Worm (Caenorhabditis elegans) whole organism, late embryonic: Measurements from ENCODE around the gene del-10.

Experiments
- C08G9.2 ChIP-seq: sonication (generic microtip); optimal IDR thresholded peaks from 2 replicates; lab custom pipeline; 2016; ENCODE audit warnings: mild to moderate bottlenecking, missing genetic modification characterization, moderate library complexity, missing compliant biosample characterization
- C38D4.7 ChIP-seq: fragments of 200-800 bp; sonication (Bioruptor generic); optimal IDR thresholded peaks from 2 replicates; lab custom pipeline; 2018; ENCODE audit warnings: mild to moderate bottlenecking, missing genetic modification characterization, moderate library complexity, missing compliant biosample characterization
- K02D7.2 ChIP-seq: sonication (generic microtip); optimal IDR thresholded peaks from 2 replicates; lab custom pipeline; 2017; ENCODE audit warnings: mild to moderate bottlenecking, missing genetic modification characterization, missing compliant biosample characterization
- T23F11.4 ChIP-seq: fragments of 200-800 bp; sonication (Bioruptor generic); optimal IDR thresholded peaks from 2 replicates; lab custom pipeline; 2018; ENCODE audit warnings: mild to moderate bottlenecking, missing genetic modification characterization, missing compliant biosample characterization
- ceh-14 ChIP-seq: sonication (generic microtip); optimal IDR thresholded peaks from 2 replicates; lab custom pipeline; 2016; ENCODE audit warnings: missing genotype, missing genetic modification characterization, missing compliant biosample characterization
- ceh-18 ChIP-seq: sonication (generic microtip); optimal IDR thresholded peaks from 2 replicates; lab custom pipeline; 2016; ENCODE audit warnings: missing genetic modification characterization, missing compliant biosample characterization
- ceh-19 ChIP-seq: fragments of 200-800 bp; sonication (Bioruptor generic); optimal IDR thresholded peaks from 2 replicates; lab custom pipeline; 2018; ENCODE audit warnings: mild to moderate bottlenecking, missing genetic modification characterization, missing compliant biosample characterization
- ceh-2 ChIP-seq: sonication (generic microtip); optimal IDR thresholded peaks from 2 replicates; lab custom pipeline; 2016; ENCODE audit warnings: missing genotype, missing genetic modification characterization, missing compliant biosample characterization
- ceh-22 ChIP-seq: sonication (generic microtip); optimal IDR thresholded peaks from 2 replicates; lab custom pipeline; 2017; ENCODE audit warnings: missing biosample characterization, missing genetic modification characterization
- ceh-31 ChIP-seq: sonication (generic microtip); optimal IDR thresholded peaks from 2 replicates; lab custom pipeline; 2016; ENCODE audit warnings: missing genetic modification characterization, missing compliant biosample characterization
- ceh-34 ChIP-seq: sonication (generic microtip); optimal IDR thresholded peaks from 2 replicates; lab custom pipeline; 2016; ENCODE audit warnings: mild to moderate bottlenecking, missing genetic modification characterization, missing compliant biosample characterization
- ceh-6 ChIP-seq: fragments of 200-800 bp; sonication (Bioruptor generic); optimal IDR thresholded peaks from 2 replicates; lab custom pipeline; 2018; ENCODE audit warnings: mild to moderate bottlenecking, missing genetic modification characterization, missing compliant biosample characterization
- ceh-9 ChIP-seq: sonication (generic microtip); optimal IDR thresholded peaks from 2 replicates; lab custom pipeline; 2016; ENCODE audit warnings: mild to moderate bottlenecking, missing genetic modification characterization, inconsistent platforms, missing compliant biosample characterization
- che-1 ChIP-seq: sonication (generic microtip); optimal IDR thresholded peaks from 2 replicates; lab custom pipeline; 2016; ENCODE audit warnings: mild to moderate bottlenecking, missing genetic modification characterization, missing compliant biosample characterization
- dmd-4 ChIP-seq: sonication (generic microtip); optimal IDR thresholded peaks from 2 replicates; lab custom pipeline; 2016; ENCODE audit warnings: borderline replicate concordance, missing genetic modification characterization, missing compliant biosample characterization
- dve-1 ChIP-seq: sonication (generic microtip); optimal IDR thresholded peaks from 2 replicates; lab custom pipeline; 2017; ENCODE audit warnings: antibody characterized with exemption, mild to moderate bottlenecking, missing genetic modification characterization, missing compliant biosample characterization
- elt-4 ChIP-seq: sonication (generic microtip); optimal IDR thresholded peaks from 2 replicates; lab custom pipeline; 2016; ENCODE audit warnings: missing genetic modification characterization, missing compliant biosample characterization
- ets-4 ChIP-seq: sonication (generic microtip); optimal IDR thresholded peaks from 2 replicates; lab custom pipeline; 2016; ENCODE audit warnings: missing genetic modification characterization, missing compliant biosample characterization
- eyg-1 ChIP-seq: sonication (generic microtip); optimal IDR thresholded peaks from 2 replicates; lab custom pipeline; 2016; ENCODE audit warnings: missing genotype, missing genetic modification characterization, missing compliant biosample characterization
- fax-1 ChIP-seq: sonication (generic microtip); optimal IDR thresholded peaks from 2 replicates; lab custom pipeline; 2016; ENCODE audit warnings: missing genotype, missing genetic modification characterization, missing compliant biosample characterization
- fkh-10 ChIP-seq: fragments of 150-350 bp; optimal IDR thresholded peaks from 2 replicates; lab custom pipeline; 2014; ENCODE audit warnings: missing biosample characterization, missing genetic modification reagents, missing genetic modification characterization
- fkh-6 ChIP-seq: sonication (generic microtip); optimal IDR thresholded peaks from 2 replicates; lab custom pipeline; 2016; ENCODE audit warnings: missing genetic modification characterization, missing compliant biosample characterization
- hlh-30 ChIP-seq: sonication (generic microtip); optimal IDR thresholded peaks from 2 replicates; lab custom pipeline; 2017; ENCODE audit warnings: antibody characterized with exemption, missing genetic modification characterization, missing compliant biosample characterization; ENCODE audit not compliant: insufficient read depth
- hlh-6 ChIP-seq: sonication (generic microtip); optimal IDR thresholded peaks from 2 replicates; lab custom pipeline; 2016; ENCODE audit warnings: missing genotype, missing genetic modification characterization, missing compliant biosample characterization
- hlh-8 ChIP-seq: sonication (generic microtip); optimal IDR thresholded peaks from 2 replicates; lab custom pipeline; 2016; ENCODE audit warnings: missing genotype, missing genetic modification characterization, missing compliant biosample characterization
- lin-11 ChIP-seq: fragments of 200-800 bp; sonication (Bioruptor generic); optimal IDR thresholded peaks from 2 replicates; lab custom pipeline; 2018; ENCODE audit warnings: mild to moderate bottlenecking, missing genetic modification characterization, missing compliant biosample characterization
- madf-2 ChIP-seq: sonication (generic microtip); optimal IDR thresholded peaks from 2 replicates; lab custom pipeline; 2017; ENCODE audit warnings: missing genetic modification characterization, missing compliant biosample characterization
- nfya-1 ChIP-seq: sonication (generic microtip); optimal IDR thresholded peaks from 2 replicates; lab custom pipeline; 2017; ENCODE audit warnings: missing genetic modification characterization, mild to moderate bottlenecking, missing compliant biosample characterization, antibody characterized with exemption, moderate library complexity
- nhr-11 ChIP-seq: fragments of 150-350 bp; optimal IDR thresholded peaks from 2 replicates; lab custom pipeline; 2014; ENCODE audit warnings: missing biosample characterization, missing genetic modification characterization
- nhr-232 ChIP-seq: sonication (generic microtip); optimal IDR thresholded peaks from 2 replicates; lab custom pipeline; 2016; ENCODE audit warnings: missing genetic modification characterization, missing compliant biosample characterization
- odd-2 ChIP-seq: sonication (generic microtip); optimal IDR thresholded peaks from 2 replicates; lab custom pipeline; 2017; ENCODE audit warnings: antibody characterized with exemption, mild to moderate bottlenecking, missing genetic modification characterization, missing compliant biosample characterization
- pat-9 ChIP-seq: fragments of 200-800 bp; sonication (Bioruptor generic); optimal IDR thresholded peaks from 2 replicates; lab custom pipeline; 2018; ENCODE audit warnings: mild to moderate bottlenecking, missing genetic modification characterization, moderate library complexity, missing compliant biosample characterization
- pros-1 ChIP-seq: fragments of 150-350 bp; optimal IDR thresholded peaks from 2 replicates; lab custom pipeline; 2014; ENCODE audit warnings: missing biosample characterization, missing genetic modification reagents, missing genetic modification characterization
- ref-2 ChIP-seq: sonication (generic microtip); optimal IDR thresholded peaks from 2 replicates; lab custom pipeline; 2016; ENCODE audit warnings: missing genetic modification characterization, missing compliant biosample characterization
- sdc-2 ChIP-seq: sonication (generic microtip); optimal IDR thresholded peaks from 2 replicates; lab custom pipeline; 2016; ENCODE audit warnings: missing genotype, missing genetic modification characterization, missing compliant biosample characterization
- sox-2 ChIP-seq: fragments of 200-800 bp; sonication (Bioruptor generic); IDR thresholded peaks from 2 replicates; pipeline ENCODE4 v1.3.6; 2022; ENCODE audit warnings: missing genetic modification reagents, missing genetic modification characterization, missing compliant biosample characterization
- sox-4 ChIP-seq: sonication (generic microtip); optimal IDR thresholded peaks from 2 replicates; lab custom pipeline; 2017; ENCODE audit warnings: mild to moderate bottlenecking, missing genetic modification characterization, inconsistent platforms, missing compliant biosample characterization
- syd-9 ChIP-seq: sonication (generic microtip); optimal IDR thresholded peaks from 2 replicates; lab custom pipeline; 2016; ENCODE audit warnings: mild to moderate bottlenecking, missing genetic modification characterization, moderate library complexity, missing compliant biosample characterization
- tbx-2 ChIP-seq: sonication (generic microtip); optimal IDR thresholded peaks from 2 replicates; lab custom pipeline; 2016; ENCODE audit warnings: missing genetic modification characterization, missing compliant biosample characterization
- ttx-3 ChIP-seq: sonication (generic microtip); optimal IDR thresholded peaks from 2 replicates; lab custom pipeline; 2016; ENCODE audit warnings: missing genetic modification reagents, missing genetic modification characterization, missing compliant biosample characterization
- unc-42 ChIP-seq: sonication (generic microtip); optimal IDR thresholded peaks from 2 replicates; lab custom pipeline; 2016; ENCODE audit warnings: missing genotype, missing genetic modification characterization, missing compliant biosample characterization
- unc-55 ChIP-seq: sonication (generic microtip); optimal IDR thresholded peaks from 2 replicates; lab custom pipeline; 2017; ENCODE audit warnings: missing biosample characterization, missing genetic modification reagents, missing genetic modification characterization
- unc-86 ChIP-seq: sonication (generic microtip); optimal IDR thresholded peaks from 2 replicates; lab custom pipeline; 2016; ENCODE audit warnings: missing genetic modification characterization, missing compliant biosample characterization
- zip-5 ChIP-seq: sonication (generic microtip); optimal IDR thresholded peaks from 2 replicates; lab custom pipeline; 2016; ENCODE audit warnings: missing genetic modification characterization, missing compliant biosample characterization

The del-10 gene

ce11 chrII:6491817-6492452 lies 10.0 kb upstream of the del-10 start, which contains the start of the genes T28D9.11 and T28D9.1:
T28D9.11 (minus strand) TSS chrII:6491993.
T28D9.1 (plus strand) TSS chrII:6492402.
- TF ChIP-seq odd-2 (tag; lab: Kevin White, UChicago) (no peak), sox-2 (GFP tag; lab: Robert Waterston, UW) (0 out of 2 replicates have a peak, but pooled peaks have one; percentile 10), K02D7.2 (tag; lab: Kevin White, UChicago) (no peak), unc-55 (GFP tag; lab: Kevin White, UChicago) (peak; percentile 59), dve-1 (peak; percentile 5), dmd-4 (tag; lab: Kevin White, UChicago) (peak; percentile 50), ceh-31 (tag; lab: Kevin White, UChicago) (peak; percentile 80), pros-1 (tag; lab: Kevin White, UChicago) (peak; percentile 49), hlh-8 (tag; lab: Kevin White, UChicago) (no peak), madf-2 (tag; lab: Kevin White, UChicago) (no peak), fkh-10 (GFP tag; lab: Kevin White, UChicago) (peak; percentile 10), zip-5 (tag; lab: Kevin White, UChicago) (peak; percentile 19), syd-9 (tag; lab: Kevin White, UChicago) (peak; percentile 61), C38D4.7 (GFP tag; lab: Kevin White, UChicago) (peak; percentile 44), nfya-1 (tag; lab: Kevin White, UChicago) (peak; percentile 64), ceh-6 (GFP tag; lab: Kevin White, UChicago) (peak; percentile 31), ceh-2 (peak; percentile 28), ceh-34 (tag; lab: Kevin White, UChicago) (peak; percentile 82), ttx-3 (tag; lab: Kevin White, UChicago) (no peak), hlh-6 (peak; percentile 16), nhr-232 (no peak), pat-9 (peak; percentile 48), fkh-6 (tag; lab: Kevin White, UChicago) (peak; percentile 12), C08G9.2 (peak; percentile 49), ets-4 (tag; lab: Kevin White, UChicago) (peak; percentile 27), eyg-1 (tag; lab: Kevin White, UChicago) (peak; percentile 7), tbx-2 (tag; lab: Kevin White, UChicago) (peak; percentile 67), T23F11.4 (GFP tag; lab: Kevin White, UChicago) (peak; percentile 38), ceh-14 (tag; lab: Kevin White, UChicago) (peak; percentile 75), unc-86 (tag; lab: Kevin White, UChicago) (no peak), ref-2 (tag; lab: Kevin White, UChicago) (peak; percentile 41), ceh-19 (GFP tag; lab: Kevin White, UChicago) (peak; percentile 71), hlh-30 (tag; lab: Kevin White, UChicago) (no peak), sox-4 (tag; lab: Kevin White, UChicago) (peak; percentile 13), sdc-2 (tag; lab: Kevin White, UChicago) (peak; percentile 37), ceh-18 (peak; percentile 27), ceh-22 (tag; lab: Kevin White, UChicago) (peak; percentile 19), fax-1 (tag; lab: Kevin White, UChicago) (peak; percentile 32), unc-42 (tag; lab: Kevin White, UChicago) (peak; percentile 46)
- TF ChIP-seq, all 69 proteins: peak for 31

DNA sequence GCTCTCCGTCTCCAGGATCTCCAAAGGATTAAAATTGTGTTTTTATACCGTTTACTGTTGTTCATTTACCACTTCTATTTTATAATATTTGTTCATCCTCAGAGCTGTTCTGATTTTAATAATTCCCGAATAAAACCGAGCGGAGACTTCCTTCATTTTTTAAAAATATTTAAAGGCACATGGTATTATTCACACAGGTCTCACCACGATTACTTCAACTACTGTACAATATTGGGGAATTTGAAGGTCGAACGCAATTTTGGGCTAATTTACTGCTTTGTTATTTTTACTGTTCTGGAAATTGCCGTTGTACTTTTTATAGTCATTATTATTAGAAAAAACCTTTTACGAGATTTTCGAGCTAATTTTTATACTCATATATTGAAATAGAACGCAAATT lies 9.3 kb upstream of the del-10 start:
- TF ChIP-seq syd-9 (tag; lab: Kevin White, UChicago) (no peak), sox-4 (tag; lab: Kevin White, UChicago) (no peak), ceh-14 (tag; lab: Kevin White, UChicago) (no peak), lin-11 (tag; lab: Kevin White, UChicago) (no peak), elt-4 (tag; lab: Kevin White, UChicago) (no peak), nhr-11 (tag; lab: Kevin White, UChicago) (no peak), unc-42 (tag; lab: Kevin White, UChicago) (no peak), nfya-1 (tag; lab: Kevin White, UChicago) (no peak), ceh-9 (no peak), che-1 (tag; lab: Kevin White, UChicago) (no peak), ceh-34 (tag; lab: Kevin White, UChicago) (no peak), fkh-6 (tag; lab: Kevin White, UChicago) (no peak), ceh-22 (tag; lab: Kevin White, UChicago) (no peak), odd-2 (tag; lab: Kevin White, UChicago) (no peak), K02D7.2 (tag; lab: Kevin White, UChicago) (no peak), C08G9.2 (no peak), zip-5 (tag; lab: Kevin White, UChicago) (no peak)
